Fruit fly (Drosophila melanogaster): ENCODE data around the gene CG34269.

The CG34269 gene

dm6 chr3L:551844-552243, 23.7 kb downstream of the CG34269 start:
- TF ChIP-seq ttk (optimal IDR thresholded peaks at IDR 0.05) = no peak
- TF ChIP-seq Myc (optimal IDR thresholded peaks at IDR 0.05) = no peak
- TF ChIP-seq h (optimal IDR thresholded peaks at IDR 0.05) = no peak
- TF ChIP-seq insv (optimal IDR thresholded peaks at IDR 0.05) = no peak
- no peak for TF ChIP-seq psq (optimal IDR thresholded peaks at IDR 0.05)
- TF ChIP-seq Sin3A (optimal IDR thresholded peaks at IDR 0.05) = no peak

dm6 chr3L:552446-552845, 24.3 kb downstream of the CG34269 start:
- TF ChIP-seq Sin3A (optimal IDR thresholded peaks at IDR 0.05) (no peak), psq (optimal IDR thresholded peaks at IDR 0.05) (no peak), insv (optimal IDR thresholded peaks at IDR 0.05) (no peak)

- TF ChIP-seq Myc (optimal IDR thresholded peaks at IDR 0.05) (no peak), h (optimal IDR thresholded peaks at IDR 0.05) (no peak), Sin3A (optimal IDR thresholded peaks at IDR 0.05) (no peak), psq (optimal IDR thresholded peaks at IDR 0.05) (no peak), ttk (optimal IDR thresholded peaks at IDR 0.05) (no peak), insv (optimal IDR thresholded peaks at IDR 0.05) (no peak)
Measured at dm6 chr3L:552950-553349, 24.8 kb downstream of the CG34269 start.

- TF ChIP-seq psq (optimal IDR thresholded peaks at IDR 0.05) (no peak), ttk (optimal IDR thresholded peaks at IDR 0.05) (no peak), insv (optimal IDR thresholded peaks at IDR 0.05) (no peak), Sin3A (optimal IDR thresholded peaks at IDR 0.05) (no peak), h (optimal IDR thresholded peaks at IDR 0.05) (no peak), Myc (optimal IDR thresholded peaks at IDR 0.05) (no peak)
Measured at dm6 chr3L:554577-554976, 26.4 kb downstream of the CG34269 start.

dm6 chr3L:555326-555725, 27.2 kb downstream of the CG34269 start:
- TF ChIP-seq psq (optimal IDR thresholded peaks at IDR 0.05) = no peak
- no peak for TF ChIP-seq insv (optimal IDR thresholded peaks at IDR 0.05)
- no peak for TF ChIP-seq ttk (optimal IDR thresholded peaks at IDR 0.05)
- no peak for TF ChIP-seq Myc (optimal IDR thresholded peaks at IDR 0.05)
- no peak for TF ChIP-seq Sin3A (optimal IDR thresholded peaks at IDR 0.05)
- TF ChIP-seq h (optimal IDR thresholded peaks at IDR 0.05) = no peak

- TF ChIP-seq psq (optimal IDR thresholded peaks at IDR 0.05) (no peak), Sin3A (optimal IDR thresholded peaks at IDR 0.05) (no peak), insv (optimal IDR thresholded peaks at IDR 0.05) (no peak), ttk (optimal IDR thresholded peaks at IDR 0.05) (no peak), Myc (optimal IDR thresholded peaks at IDR 0.05) (no peak), h (optimal IDR thresholded peaks at IDR 0.05) (no peak)
Measured at dm6 chr3L:555898-556540, 27.9 kb downstream of the CG34269 start.

dm6 chr3L:557294-557693, 29.2 kb downstream of the CG34269 start:
- TF ChIP-seq h (optimal IDR thresholded peaks at IDR 0.05) (no peak), Myc (optimal IDR thresholded peaks at IDR 0.05) (no peak), psq (optimal IDR thresholded peaks at IDR 0.05) (no peak), ttk (optimal IDR thresholded peaks at IDR 0.05) (no peak), Sin3A (optimal IDR thresholded peaks at IDR 0.05) (no peak), insv (optimal IDR thresholded peaks at IDR 0.05) (no peak)

dm6 chr3L:559390-560034, 31.4 kb downstream of the CG34269 start:
- TF ChIP-seq psq (optimal IDR thresholded peaks at IDR 0.05) = no peak
- no peak for TF ChIP-seq h (optimal IDR thresholded peaks at IDR 0.05)
- no peak for TF ChIP-seq Myc (optimal IDR thresholded peaks at IDR 0.05)

- no peak for TF ChIP-seq psq (optimal IDR thresholded peaks at IDR 0.05)
- TF ChIP-seq Sin3A (optimal IDR thresholded peaks at IDR 0.05) = no peak
- no peak for TF ChIP-seq insv (optimal IDR thresholded peaks at IDR 0.05)
- TF ChIP-seq h (optimal IDR thresholded peaks at IDR 0.05) = no peak
- no peak for TF ChIP-seq Myc (optimal IDR thresholded peaks at IDR 0.05)
- TF ChIP-seq ttk (optimal IDR thresholded peaks at IDR 0.05) = no peak
Measured at dm6 chr3L:561117-561516, 33.0 kb downstream of the CG34269 start.

dm6 chr3L:561772-562454, 33.8 kb downstream of the CG34269 start:
- TF ChIP-seq insv (optimal IDR thresholded peaks at IDR 0.05) (no peak), h (optimal IDR thresholded peaks at IDR 0.05) (no peak), Myc (optimal IDR thresholded peaks at IDR 0.05) (no peak), Sin3A (optimal IDR thresholded peaks at IDR 0.05) (no peak), psq (optimal IDR thresholded peaks at IDR 0.05) (no peak)

dm6 chr3L:563002-563627, 35.0 kb downstream of the CG34269 start:
- TF ChIP-seq Sin3A (optimal IDR thresholded peaks at IDR 0.05) (no peak), h (optimal IDR thresholded peaks at IDR 0.05) (no peak), ttk (optimal IDR thresholded peaks at IDR 0.05) (no peak), insv (optimal IDR thresholded peaks at IDR 0.05) (no peak), Myc (optimal IDR thresholded peaks at IDR 0.05) (no peak), psq (optimal IDR thresholded peaks at IDR 0.05) (no peak)

- TF ChIP-seq Sin3A (optimal IDR thresholded peaks at IDR 0.05) (no peak), Myc (optimal IDR thresholded peaks at IDR 0.05) (no peak), ttk (optimal IDR thresholded peaks at IDR 0.05) (no peak), insv (optimal IDR thresholded peaks at IDR 0.05) (no peak), h (optimal IDR thresholded peaks at IDR 0.05) (no peak), psq (optimal IDR thresholded peaks at IDR 0.05) (no peak)
Measured at dm6 chr3L:563951-564350, 35.8 kb downstream of the CG34269 start.

Data from Kc167 (cell line).